Worm (Caenorhabditis elegans) whole organism, late embryonic: ENCODE data around the gene oac-12.

Experiments used
- K02D7.2 ChIP-seq: sonication (generic microtip); optimal IDR thresholded peaks from 2 replicates; lab custom pipeline; 2017; ENCODE audit warnings: mild to moderate bottlenecking, missing genetic modification characterization, missing compliant biosample characterization
- K09A11.1 ChIP-seq: sonication (generic microtip); optimal IDR thresholded peaks from 2 replicates; lab custom pipeline; 2017; ENCODE audit warnings: antibody characterized with exemption, mild to moderate bottlenecking, missing genetic modification characterization, missing compliant biosample characterization; ENCODE audit not compliant: insufficient read depth
- Y22D7AL.16 ChIP-seq: sonication (generic microtip); optimal IDR thresholded peaks from 2 replicates; lab custom pipeline; 2016; ENCODE audit warnings: missing genetic modification characterization, missing compliant biosample characterization
- ceh-19 ChIP-seq: fragments of 200-800 bp; sonication (Bioruptor generic); optimal IDR thresholded peaks from 2 replicates; lab custom pipeline; 2018; ENCODE audit warnings: mild to moderate bottlenecking, missing genetic modification characterization, missing compliant biosample characterization
- ceh-24 ChIP-seq: sonication (generic microtip); optimal IDR thresholded peaks from 2 replicates; lab custom pipeline; 2016; ENCODE audit warnings: mild to moderate bottlenecking, missing genetic modification characterization, missing compliant biosample characterization
- ceh-30 ChIP-seq: fragments of 150-350 bp; optimal IDR thresholded peaks from 2 replicates; lab custom pipeline; 2014; ENCODE audit warnings: missing biosample characterization, missing genetic modification characterization
- ceh-34 ChIP-seq: sonication (generic microtip); optimal IDR thresholded peaks from 2 replicates; lab custom pipeline; 2016; ENCODE audit warnings: mild to moderate bottlenecking, missing genetic modification characterization, missing compliant biosample characterization
- ceh-6 ChIP-seq: fragments of 200-800 bp; sonication (Bioruptor generic); optimal IDR thresholded peaks from 2 replicates; lab custom pipeline; 2018; ENCODE audit warnings: mild to moderate bottlenecking, missing genetic modification characterization, missing compliant biosample characterization
- ceh-9 ChIP-seq: sonication (generic microtip); optimal IDR thresholded peaks from 2 replicates; lab custom pipeline; 2016; ENCODE audit warnings: mild to moderate bottlenecking, missing genetic modification characterization, inconsistent platforms, missing compliant biosample characterization
- che-1 ChIP-seq: sonication (generic microtip); optimal IDR thresholded peaks from 2 replicates; lab custom pipeline; 2016; ENCODE audit warnings: mild to moderate bottlenecking, missing genetic modification characterization, missing compliant biosample characterization
- dmd-4 ChIP-seq: sonication (generic microtip); optimal IDR thresholded peaks from 2 replicates; lab custom pipeline; 2016; ENCODE audit warnings: borderline replicate concordance, missing genetic modification characterization, missing compliant biosample characterization
- ets-4 ChIP-seq: sonication (generic microtip); optimal IDR thresholded peaks from 2 replicates; lab custom pipeline; 2016; ENCODE audit warnings: missing genetic modification characterization, missing compliant biosample characterization
- eyg-1 ChIP-seq: sonication (generic microtip); optimal IDR thresholded peaks from 2 replicates; lab custom pipeline; 2016; ENCODE audit warnings: missing genotype, missing genetic modification characterization, missing compliant biosample characterization
- gmeb-2 ChIP-seq: sonication (generic microtip); optimal IDR thresholded peaks from 2 replicates; lab custom pipeline; 2016; ENCODE audit warnings: missing genetic modification characterization, inconsistent platforms, missing compliant biosample characterization
- hlh-13 ChIP-seq: fragments of 200-800 bp; sonication (Bioruptor generic); optimal IDR thresholded peaks from 2 replicates; lab custom pipeline; 2018; ENCODE audit warnings: mild to moderate bottlenecking, missing genetic modification characterization, missing compliant biosample characterization
- hlh-8 ChIP-seq: sonication (generic microtip); optimal IDR thresholded peaks from 2 replicates; lab custom pipeline; 2016; ENCODE audit warnings: missing genotype, missing genetic modification characterization, missing compliant biosample characterization
- lin-11 ChIP-seq: fragments of 200-800 bp; sonication (Bioruptor generic); optimal IDR thresholded peaks from 2 replicates; lab custom pipeline; 2018; ENCODE audit warnings: mild to moderate bottlenecking, missing genetic modification characterization, missing compliant biosample characterization
- mec-3 ChIP-seq: sonication (generic microtip); optimal IDR thresholded peaks from 2 replicates; lab custom pipeline; 2016; ENCODE audit warnings: borderline replicate concordance, missing genetic modification characterization, missing compliant biosample characterization
- nfya-1 ChIP-seq: sonication (generic microtip); optimal IDR thresholded peaks from 2 replicates; lab custom pipeline; 2017; ENCODE audit warnings: missing genetic modification characterization, mild to moderate bottlenecking, missing compliant biosample characterization, antibody characterized with exemption, moderate library complexity
- nhr-11 ChIP-seq: fragments of 150-350 bp; optimal IDR thresholded peaks from 2 replicates; lab custom pipeline; 2014; ENCODE audit warnings: missing biosample characterization, missing genetic modification characterization
- nhr-232 ChIP-seq: sonication (generic microtip); optimal IDR thresholded peaks from 2 replicates; lab custom pipeline; 2016; ENCODE audit warnings: missing genetic modification characterization, missing compliant biosample characterization
- odd-2 ChIP-seq: sonication (generic microtip); optimal IDR thresholded peaks from 2 replicates; lab custom pipeline; 2017; ENCODE audit warnings: antibody characterized with exemption, mild to moderate bottlenecking, missing genetic modification characterization, missing compliant biosample characterization
- pag-3 ChIP-seq: sonication (generic microtip); optimal IDR thresholded peaks from 2 replicates; lab custom pipeline; 2016; ENCODE audit warnings: missing compliant biosample characterization, missing genetic modification characterization, borderline replicate concordance
- pha-4 ChIP-seq: fragments of 150-350 bp; optimal IDR thresholded peaks from 2 replicates; lab custom pipeline; 2018; ENCODE audit warnings: missing biosample characterization, missing genetic modification reagents, missing genetic modification characterization
- pqm-1 ChIP-seq: sonication (generic microtip); optimal IDR thresholded peaks from 2 replicates; lab custom pipeline; 2016; ENCODE audit warnings: missing genetic modification characterization, missing compliant biosample characterization
- pros-1 ChIP-seq: fragments of 150-350 bp; optimal IDR thresholded peaks from 2 replicates; lab custom pipeline; 2014; ENCODE audit warnings: missing biosample characterization, missing genetic modification reagents, missing genetic modification characterization
- ref-2 ChIP-seq: sonication (generic microtip); optimal IDR thresholded peaks from 2 replicates; lab custom pipeline; 2016; ENCODE audit warnings: missing genetic modification characterization, missing compliant biosample characterization
- rnt-1 ChIP-seq: sonication (generic microtip); optimal IDR thresholded peaks from 2 replicates; lab custom pipeline; 2016; ENCODE audit warnings: missing genetic modification characterization, missing compliant biosample characterization
- sdc-2 ChIP-seq: sonication (generic microtip); optimal IDR thresholded peaks from 2 replicates; lab custom pipeline; 2016; ENCODE audit warnings: missing genotype, missing genetic modification characterization, missing compliant biosample characterization
- sox-2 ChIP-seq: fragments of 200-800 bp; sonication (Bioruptor generic); IDR thresholded peaks from 2 replicates; pipeline ENCODE4 v1.3.6; 2022; ENCODE audit warnings: missing genetic modification reagents, missing genetic modification characterization, missing compliant biosample characterization
- tbx-2 ChIP-seq: sonication (generic microtip); optimal IDR thresholded peaks from 2 replicates; lab custom pipeline; 2016; ENCODE audit warnings: missing genetic modification characterization, missing compliant biosample characterization
- tbx-7 ChIP-seq: sonication (generic microtip); optimal IDR thresholded peaks from 2 replicates; lab custom pipeline; 2016; ENCODE audit warnings: missing genotype, missing genetic modification characterization, missing compliant biosample characterization
- ttx-3 ChIP-seq: sonication (generic microtip); optimal IDR thresholded peaks from 2 replicates; lab custom pipeline; 2016; ENCODE audit warnings: missing genetic modification reagents, missing genetic modification characterization, missing compliant biosample characterization
- unc-3 ChIP-seq, 2 experiments: fragments of 200-800 bp in 1 of 2; sonication (Bioruptor generic) in 1 of 2; sonication (generic microtip) in 1 of 2; conservative IDR thresholded peaks in 1 of 2; optimal IDR thresholded peaks in 1 of 2; 2 replicates each; pipeline versions ENCODE4 v1.3.6 to Lab custom; 2016 to 2022; ENCODE audit warnings: missing compliant biosample characterization in 2 of 2, missing genetic modification characterization in 2 of 2, missing genetic modification reagents in 1 of 2
- unc-55 ChIP-seq: sonication (generic microtip); optimal IDR thresholded peaks from 2 replicates; lab custom pipeline; 2017; ENCODE audit warnings: missing biosample characterization, missing genetic modification reagents, missing genetic modification characterization
- unc-86 ChIP-seq: sonication (generic microtip); optimal IDR thresholded peaks from 2 replicates; lab custom pipeline; 2016; ENCODE audit warnings: missing genetic modification characterization, missing compliant biosample characterization
- zip-5 ChIP-seq: sonication (generic microtip); optimal IDR thresholded peaks from 2 replicates; lab custom pipeline; 2016; ENCODE audit warnings: missing genetic modification characterization, missing compliant biosample characterization

The oac-12 gene

ce11 chrV:4332450-4332849 lies at the start of gene oac-12:
oac-12 (minus strand) TSS chrV:4332550.
- TF ChIP-seq ttx-3 (tag; lab: Kevin White, UChicago), result no peak
- no peak for TF ChIP-seq nfya-1
- no peak for TF ChIP-seq ceh-24 (tag; lab: Kevin White, UChicago)
- TF ChIP-seq nhr-11 (tag; lab: Kevin White, UChicago), result no peak
- no peak for TF ChIP-seq ceh-34 (tag; lab: Kevin White, UChicago)
- TF ChIP-seq hlh-13 (GFP tag; lab: Kevin White, UChicago), result no peak
- TF ChIP-seq pha-4 (tag; lab: Kevin White, UChicago), result no peak
- no peak for TF ChIP-seq odd-2 (tag; lab: Kevin White, UChicago)
- TF ChIP-seq unc-86 (tag; lab: Kevin White, UChicago), result no peak
- TF ChIP-seq lin-11 (tag; lab: Kevin White, UChicago), result no peak
- TF ChIP-seq Y22D7AL.16 (tag; lab: Kevin White, UChicago), result no peak
- no peak for TF ChIP-seq ceh-19 (GFP tag; lab: Kevin White, UChicago)
- no peak for TF ChIP-seq tbx-2 (tag; lab: Kevin White, UChicago)
- no peak for TF ChIP-seq ceh-9
- TF ChIP-seq, all 69 proteins: peak for 0

ce11 chrV:4377622-4378021 lies 45.3 kb upstream of the oac-12 start, which contains the start of gene F32D1.8:
F32D1.8 (minus strand) TSS chrV:4377722.
- TF ChIP-seq rnt-1 (tag; lab: Kevin White, UChicago) (no peak), eyg-1 (no peak), pros-1 (no peak), ceh-34 (tag; lab: Kevin White, UChicago) (no peak), hlh-8 (tag; lab: Kevin White, UChicago) (no peak), zip-5 (tag; lab: Kevin White, UChicago) (no peak), K09A11.1 (no peak), tbx-7 (tag; lab: Kevin White, UChicago) (no peak), sdc-2 (tag; lab: Kevin White, UChicago) (no peak), pag-3 (tag; lab: Kevin White, UChicago) (no peak)

- TF ChIP-seq sox-2 (GFP tag; lab: Robert Waterston, UW) (no peak), ceh-6 (GFP tag; lab: Kevin White, UChicago) (no peak), nhr-232 (tag; lab: Kevin White, UChicago) (no peak), pqm-1 (tag; lab: Kevin White, UChicago) (no peak), ets-4 (tag; lab: Kevin White, UChicago) (no peak), che-1 (no peak), ceh-9 (no peak), ceh-30 (tag; lab: Kevin White, UChicago) (no peak), gmeb-2 (tag; lab: Kevin White, UChicago) (no peak), unc-55 (GFP tag; lab: Kevin White, UChicago) (no peak), unc-3 (GFP tag; conservative IDR thresholded peaks at IDR 0.05; lab: Robert Waterston, UW) (no peak), unc-3 (tag; optimal IDR thresholded peaks at IDR 0.05; lab: Kevin White, UChicago) (no peak), mec-3 (tag; lab: Kevin White, UChicago) (no peak), ref-2 (tag; lab: Kevin White, UChicago) (no peak), odd-2 (tag; lab: Kevin White, UChicago) (no peak), nfya-1 (no peak), K02D7.2 (tag; lab: Kevin White, UChicago) (no peak), dmd-4 (no peak)
- TF ChIP-seq, all 69 proteins: peak for 0
Measured at ce11 chrV:4375807-4376564, 43.6 kb upstream of the oac-12 start, which contains the start of gene F32D1.7. F32D1.7 (minus strand) TSS chrV:4376173.
